Fruit fly (Drosophila melanogaster) whole organism, embryonic: ENCODE results near the gene Fbw5.

Experiments
- Antp ChIP-seq: fragments of 200-800 bp; sonication (Bioruptor generic); optimal IDR thresholded peaks from 3 replicates; lab custom pipeline; 2016; ENCODE audit warnings: missing biosample characterization, missing genetic modification characterization
- CG10274 ChIP-seq: fragments of 200-800 bp; sonication (Bioruptor generic); optimal IDR thresholded peaks from 3 replicates; lab custom pipeline; 2017; ENCODE audit warnings: missing biosample characterization, mild to moderate bottlenecking, missing genetic modification characterization
- CG10462 ChIP-seq: fragments of 200-800 bp; sonication (Bioruptor generic); optimal IDR thresholded peaks from 2 replicates; lab custom pipeline; 2016; ENCODE audit warnings: missing biosample characterization, missing genetic modification characterization
- CG10543 ChIP-seq: fragments of 200-800 bp; sonication (Bioruptor generic); optimal IDR thresholded peaks from 3 replicates; lab custom pipeline; 2017; ENCODE audit warnings: missing biosample characterization, mild to moderate bottlenecking, missing genetic modification characterization, moderate library complexity
- CG11456 ChIP-seq: fragments of 200-800 bp; sonication (Bioruptor generic); IDR thresholded peaks from 3 replicates; pipeline ENCODE4 v1.3.6; 2022; ENCODE audit warnings: missing biosample characterization, missing genetic modification characterization
- CG11696 ChIP-seq: fragments of 200-800 bp; sonication (Bioruptor generic); IDR thresholded peaks from 2 replicates; pipeline ENCODE4 v1.3.6; 2022; ENCODE audit warnings: missing biosample characterization, missing genetic modification characterization
- CG14050 ChIP-seq: fragments of 200-800 bp; sonication (Bioruptor generic); IDR thresholded peaks from 3 replicates; pipeline ENCODE4 v1.3.6; 2022; ENCODE audit warnings: missing biosample characterization, missing genetic modification characterization
- CG15073 ChIP-seq: fragments of 200-800 bp; sonication (Bioruptor generic); optimal IDR thresholded peaks from 2 replicates; lab custom pipeline; 2016; ENCODE audit warnings: missing biosample characterization, missing genetic modification characterization
- CG2120 ChIP-seq: fragments of 200-800 bp; sonication (Bioruptor generic); optimal IDR thresholded peaks from 3 replicates; lab custom pipeline; 2016; ENCODE audit warnings: missing biosample characterization, missing genetic modification characterization
- CG30020 ChIP-seq: fragments of 200-800 bp; optimal IDR thresholded peaks from 2 replicates; lab custom pipeline; 2019; ENCODE audit warnings: missing biosample characterization, mild to moderate bottlenecking, missing genetic modification characterization, moderate library complexity
- CG3065 ChIP-seq: fragments of 200-800 bp; sonication (Bioruptor generic); optimal IDR thresholded peaks from 2 replicates; lab custom pipeline; 2016; ENCODE audit warnings: missing biosample characterization, missing genetic modification characterization
- CG34422 ChIP-seq: fragments of 200-800 bp; sonication (Bioruptor generic); IDR thresholded peaks from 3 replicates; pipeline ENCODE4 v1.3.6; 2022; ENCODE audit warnings: missing biosample characterization, missing genetic modification characterization
- CG42726 ChIP-seq: fragments of 200-800 bp; sonication (Bioruptor generic); IDR thresholded peaks from 2 replicates; pipeline ENCODE4 v1.3.6; 2022; ENCODE audit warnings: missing biosample characterization, missing genetic modification characterization; ENCODE audit not compliant: partially characterized antibody
- CG6272 ChIP-seq: fragments of 200-800 bp; sonication (Bioruptor generic); IDR thresholded peaks from 2 replicates; pipeline ENCODE4 v1.3.6; 2022; ENCODE audit warnings: missing biosample characterization, missing genetic modification characterization
- CG6654 ChIP-seq: fragments of 200-800 bp; sonication (Bioruptor generic); optimal IDR thresholded peaks from 2 replicates; lab custom pipeline; 2017; ENCODE audit warnings: missing biosample characterization, mild to moderate bottlenecking, missing genetic modification characterization
- CG6683 ChIP-seq: fragments of 200-800 bp; sonication (Bioruptor generic); optimal IDR thresholded peaks from 2 replicates; lab custom pipeline; 2017; ENCODE audit warnings: missing biosample characterization, mild to moderate bottlenecking, missing genetic modification characterization, missing genetic modification reagents
- CG7357 ChIP-seq: fragments of 200-800 bp; sonication (Bioruptor generic); IDR thresholded peaks from 3 replicates; pipeline ENCODE4 v1.3.6; 2022; ENCODE audit warnings: missing biosample characterization, missing genetic modification characterization
- CG8388 ChIP-seq: fragments of 200-800 bp; sonication (Bioruptor generic); optimal IDR thresholded peaks from 2 replicates; lab custom pipeline; 2019; ENCODE audit warnings: missing biosample characterization, mild to moderate bottlenecking, missing genetic modification characterization, moderate library complexity
- CG8765 ChIP-seq: fragments of 200-800 bp; sonication (Bioruptor generic); IDR thresholded peaks from 2 replicates; pipeline ENCODE4 v1.3.6; 2022; ENCODE audit warnings: missing biosample characterization, missing genetic modification characterization
- CG8944 ChIP-seq: fragments of 200-800 bp; sonication (Bioruptor generic); optimal IDR thresholded peaks from 3 replicates; lab custom pipeline; 2016; ENCODE audit warnings: missing biosample characterization, missing genetic modification characterization
- CHES-1-like ChIP-seq: fragments of 200-800 bp; sonication (Bioruptor generic); optimal IDR thresholded peaks from 2 replicates; lab custom pipeline; 2016; ENCODE audit warnings: missing biosample characterization, missing genetic modification characterization
- Camta ChIP-seq: fragments of 200-800 bp; sonication (Bioruptor generic); optimal IDR thresholded peaks from 2 replicates; lab custom pipeline; 2016; ENCODE audit warnings: missing biosample characterization, missing genetic modification characterization
- CoRest ChIP-seq: fragments of 200-800 bp; sonication (Bioruptor generic); optimal IDR thresholded peaks from 3 replicates; lab custom pipeline; 2018; ENCODE audit warnings: missing biosample characterization, mild to moderate bottlenecking, missing genetic modification characterization, moderate library complexity
- CrebB ChIP-seq: fragments of 200-800 bp; sonication (Bioruptor generic); optimal IDR thresholded peaks from 3 replicates; lab custom pipeline; 2018; ENCODE audit warnings: missing biosample characterization, mild to moderate bottlenecking, missing genetic modification characterization
- Ets97D ChIP-seq: fragments of 200-800 bp; sonication (Bioruptor generic); optimal IDR thresholded peaks from 3 replicates; lab custom pipeline; 2016; ENCODE audit warnings: missing biosample characterization, missing genetic modification characterization
- GATAe ChIP-seq: fragments of 200-800 bp; sonication (Bioruptor generic); conservative IDR thresholded peaks from 2 replicates; pipeline ENCODE4 v1.3.6; 2022; ENCODE audit warnings: missing biosample characterization, missing genetic modification characterization
- Hand ChIP-seq: fragments of 200-800 bp; sonication (Bioruptor generic); optimal IDR thresholded peaks from 2 replicates; lab custom pipeline; 2017; ENCODE audit warnings: mild to moderate bottlenecking, missing biosample characterization, missing genetic modification reagents, missing genetic modification characterization
- Hmr ChIP-seq: fragments of 200-800 bp; sonication (Bioruptor generic); optimal IDR thresholded peaks from 3 replicates; lab custom pipeline; 2017; ENCODE audit warnings: mild to moderate bottlenecking, missing biosample characterization, missing genetic modification reagents, missing genetic modification characterization
- Med ChIP-seq: fragments of 200-800 bp; sonication (Bioruptor generic); peaks from one replicate; lab custom pipeline; 2016; ENCODE audit warnings: missing biosample characterization, missing genetic modification characterization, mild to moderate bottlenecking, inconsistent platforms, moderate library complexity
- Taf1 ChIP-seq: fragments of 200-800 bp; sonication (Bioruptor generic); IDR thresholded peaks from 2 replicates; pipeline ENCODE4 v1.3.6; 2022; ENCODE audit warnings: missing biosample characterization, missing genetic modification characterization
- Tbp ChIP-seq: fragments of >200 bp; optimal IDR thresholded peaks from 2 replicates; lab custom pipeline; 2018; ENCODE audit warnings: missing biosample characterization, missing genetic modification characterization
- Vsx1 ChIP-seq: fragments of 200-800 bp; sonication (Bioruptor generic); optimal IDR thresholded peaks from 2 replicates; lab custom pipeline; 2017; ENCODE audit warnings: missing biosample characterization, mild to moderate bottlenecking, missing genetic modification characterization, missing genetic modification reagents
- Xbp1 ChIP-seq: fragments of 200-800 bp; sonication (Bioruptor generic); optimal IDR thresholded peaks from 3 replicates; lab custom pipeline; 2016; ENCODE audit warnings: missing biosample characterization, mild to moderate bottlenecking, missing genetic modification characterization
- ato ChIP-seq: fragments of 200-800 bp; sonication (Bioruptor generic); IDR thresholded peaks from 2 replicates; pipeline ENCODE4 v1.3.6; 2022; ENCODE audit warnings: missing biosample characterization, missing genetic modification characterization; ENCODE audit not compliant: partially characterized antibody
- bbx ChIP-seq: fragments of 200-800 bp; sonication (Bioruptor generic); IDR thresholded peaks from 2 replicates; pipeline ENCODE4 v1.3.6; 2022; ENCODE audit warnings: missing biosample characterization, missing genetic modification characterization; ENCODE audit not compliant: partially characterized antibody
- dimm ChIP-seq: fragments of 200-800 bp; sonication (Bioruptor generic); IDR thresholded peaks from 2 replicates; pipeline ENCODE4 v1.3.6; 2022; ENCODE audit warnings: missing biosample characterization, missing genetic modification characterization
- disco-r ChIP-seq: fragments of 200-800 bp; sonication (Bioruptor generic); optimal IDR thresholded peaks from 2 replicates; lab custom pipeline; 2016; ENCODE audit warnings: missing biosample characterization, missing genetic modification characterization
- eve ChIP-seq, 2 experiments: fragments of >200 bp; optimal IDR thresholded peaks; 2 replicates each; lab custom pipeline; 2017; ENCODE audit warnings: missing biosample characterization in 2 of 2, missing genetic modification characterization in 2 of 2
- fd96Cb ChIP-seq: fragments of 200-800 bp; sonication (Bioruptor generic); optimal IDR thresholded peaks from 2 replicates; lab custom pipeline; 2018; ENCODE audit warnings: missing biosample characterization, mild to moderate bottlenecking, missing genetic modification characterization, moderate library complexity
- grau ChIP-seq: fragments of 200-800 bp; optimal IDR thresholded peaks from 3 replicates; lab custom pipeline; 2019; ENCODE audit warnings: missing biosample characterization, mild to moderate bottlenecking, missing genetic modification characterization, moderate library complexity
- luna ChIP-seq: fragments of 200-800 bp; sonication (Bioruptor generic); optimal IDR thresholded peaks from 2 replicates; lab custom pipeline; 2016; ENCODE audit warnings: missing biosample characterization, missing genetic modification characterization
- phol ChIP-seq: fragments of 200-800 bp; sonication (Bioruptor generic); optimal IDR thresholded peaks from 3 replicates; lab custom pipeline; 2018; ENCODE audit warnings: missing biosample characterization, mild to moderate bottlenecking, missing genetic modification characterization, moderate library complexity
- pzg ChIP-seq: fragments of 200-800 bp; sonication (Bioruptor generic); optimal IDR thresholded peaks from 3 replicates; lab custom pipeline; 2018; ENCODE audit warnings: missing biosample characterization, mild to moderate bottlenecking, missing genetic modification characterization, moderate library complexity
- slbo ChIP-seq: fragments of 200-800 bp; sonication (Bioruptor generic); IDR thresholded peaks from 2 replicates; pipeline ENCODE4 v1.3.6; 2022; ENCODE audit warnings: missing biosample characterization, missing genetic modification characterization
- slou ChIP-seq: fragments of 200-800 bp; sonication (Bioruptor generic); optimal IDR thresholded peaks from 3 replicates; lab custom pipeline; 2016; ENCODE audit warnings: missing biosample characterization, missing genetic modification characterization
- slp2 ChIP-seq: fragments of 200-800 bp; sonication (Bioruptor generic); optimal IDR thresholded peaks from 2 replicates; lab custom pipeline; 2016; ENCODE audit warnings: missing biosample characterization, missing genetic modification characterization
- ssp ChIP-seq: fragments of 200-800 bp; sonication (Bioruptor generic); IDR thresholded peaks from 2 replicates; pipeline ENCODE4 v1.3.6; 2022; ENCODE audit warnings: missing biosample characterization, missing genetic modification characterization
- sug ChIP-seq: fragments of 200-800 bp; optimal IDR thresholded peaks from 2 replicates; lab custom pipeline; 2019; ENCODE audit warnings: missing biosample characterization, mild to moderate bottlenecking, missing genetic modification characterization, moderate library complexity
- toy ChIP-seq: fragments of 200-800 bp; sonication (Bioruptor generic); IDR thresholded peaks from 2 replicates; pipeline ENCODE4 v1.3.6; 2022; ENCODE audit warnings: missing biosample characterization, missing genetic modification characterization
- tup ChIP-seq: fragments of 200-800 bp; sonication (Bioruptor generic); optimal IDR thresholded peaks from 2 replicates; lab custom pipeline; 2016; ENCODE audit warnings: missing biosample characterization, mild to moderate bottlenecking, missing genetic modification characterization, moderate library complexity
- unpg ChIP-seq: fragments of 200-800 bp; sonication (Bioruptor generic); optimal IDR thresholded peaks from 3 replicates; lab custom pipeline; 2018; ENCODE audit warnings: missing biosample characterization, mild to moderate bottlenecking, missing genetic modification characterization, moderate library complexity
- wor ChIP-seq: fragments of 200-800 bp; sonication (Bioruptor generic); IDR thresholded peaks from 2 replicates; pipeline ENCODE4 v1.3.6; 2022; ENCODE audit warnings: missing biosample characterization, missing genetic modification characterization

Fbw5 gene

dm6 chr2L:6050575-6050974 is 15.2 kb downstream of the Fbw5 start, which contains the start of gene CG9135 (continued):
- no peak for TF ChIP-seq CG10462
- no peak for TF ChIP-seq Tbp
- TF ChIP-seq Antp (GFP tag; lab: Kevin White, UChicago), result no peak
- TF ChIP-seq CG8765 (GFP tag; lab: Robert Waterston, UW), result no peak
- TF ChIP-seq phol (tag; lab: Kevin White, UChicago), result peak; percentile 41
- TF ChIP-seq CG11456 (GFP tag; lab: Robert Waterston, UW), result no peak
- no peak for TF ChIP-seq unpg (GFP tag; lab: Kevin White, UChicago)
- TF ChIP-seq CG10274 (GFP tag; lab: Kevin White, UChicago), result no peak
- TF ChIP-seq grau (tag; lab: Kevin White, UChicago), result no peak
- peak; percentile 99 for TF ChIP-seq CG42726 (GFP tag; lab: Robert Waterston, UW)
- TF ChIP-seq Med (GFP tag; lab: Kevin White, UChicago), result peak; percentile 23
- no peak for TF ChIP-seq Taf1
- no peak for TF ChIP-seq toy (GFP tag; lab: Robert Waterston, UW)
- TF ChIP-seq CG14050 (GFP tag; lab: Robert Waterston, UW), result no peak
- TF ChIP-seq pzg (GFP tag; lab: Kevin White, UChicago), result peak; percentile 86
- TF ChIP-seq wor, result no peak
- TF ChIP-seq CG8944 (GFP tag; lab: Kevin White, UChicago), result no peak
- TF ChIP-seq fd96Cb (tag; lab: Kevin White, UChicago), result no peak
- TF ChIP-seq CG6654 (GFP tag; lab: Kevin White, UChicago), result no peak
- no peak for TF ChIP-seq Hmr (GFP tag; lab: Kevin White, UChicago)
- TF ChIP-seq Hand (GFP tag; lab: Kevin White, UChicago), result no peak
- TF ChIP-seq tup (GFP tag; lab: Kevin White, UChicago), result no peak
- no peak for TF ChIP-seq CG3065 (GFP tag; lab: Kevin White, UChicago)
- no peak for TF ChIP-seq CrebB (tag; lab: Kevin White, UChicago)
- TF ChIP-seq ssp (GFP tag; lab: Robert Waterston, UW), result peak; percentile 84
- peak; percentile 72 for TF ChIP-seq CG30020 (tag; lab: Kevin White, UChicago)
- no peak for TF ChIP-seq CG11696 (GFP tag; lab: Robert Waterston, UW)
- TF ChIP-seq slou (GFP tag; lab: Kevin White, UChicago), result no peak
- no peak for TF ChIP-seq CG10543
- TF ChIP-seq CG34422 (GFP tag; lab: Robert Waterston, UW), result peak; percentile 6; the same call in 1 of the 3 replicates
- TF ChIP-seq CG6683 (GFP tag; lab: Kevin White, UChicago), result no peak
- 0 out of 2 replicates have a peak, but pooled peaks have one; percentile 8 for TF ChIP-seq slbo (GFP tag; lab: Robert Waterston, UW)
- no peak for TF ChIP-seq CG15073 (GFP tag; lab: Kevin White, UChicago)
- TF ChIP-seq CG7357 (GFP tag; lab: Robert Waterston, UW), result peak; percentile 94
- TF ChIP-seq ato (GFP tag; lab: Robert Waterston, UW), result peak; percentile 99
- TF ChIP-seq slp2, result no peak
- TF ChIP-seq eve (GFP tag; optimal IDR thresholded peaks at IDR 0.05; lab: Kevin White, UChicago), result no peak
- TF ChIP-seq CG2120 (GFP tag; lab: Kevin White, UChicago), result no peak
- TF ChIP-seq Vsx1 (GFP tag; lab: Kevin White, UChicago), result no peak
- no peak for TF ChIP-seq dimm (GFP tag; lab: Robert Waterston, UW)
- peak; percentile 100 for TF ChIP-seq bbx (GFP tag; lab: Robert Waterston, UW)
- no peak for TF ChIP-seq Camta
- no peak for TF ChIP-seq disco-r
- TF ChIP-seq Xbp1, result no peak
- peak; percentile 28; the same call in 1 of the 2 replicates for TF ChIP-seq CG6272 (GFP tag; lab: Robert Waterston, UW)
- peak; percentile 10 for TF ChIP-seq Ets97D (GFP tag; lab: Kevin White, UChicago)
- no peak for TF ChIP-seq GATAe (GFP tag; lab: Robert Waterston, UW)
- peak; percentile 54 for TF ChIP-seq CoRest
- no peak for TF ChIP-seq CG8388 (GFP tag; lab: Kevin White, UChicago)
- peak; percentile 6 for TF ChIP-seq luna (GFP tag; lab: Kevin White, UChicago)
- TF ChIP-seq sug (tag; lab: Kevin White, UChicago), result no peak
- TF ChIP-seq CHES-1-like (GFP tag; lab: Kevin White, UChicago), result no peak
